Fruit fly (Drosophila melanogaster) whole organism, embryonic: ENCODE results near the gene Ank2.

Source experiments
- Adf1 ChIP-seq: fragments of 200-800 bp; sonication (Bioruptor generic); IDR thresholded peaks from 2 replicates; pipeline ENCODE4 v1.3.6; 2022; ENCODE audit warnings: missing biosample characterization, missing genetic modification characterization
- Atf3 ChIP-seq: fragments of 200-800 bp; sonication (Bioruptor generic); optimal IDR thresholded peaks from 3 replicates; lab custom pipeline; 2016; ENCODE audit warnings: missing biosample characterization, missing genetic modification characterization
- B-H1 ChIP-seq: fragments of 200-800 bp; sonication (Bioruptor generic); IDR thresholded peaks from 3 replicates; pipeline ENCODE4 v1.3.6; 2022; ENCODE audit warnings: missing biosample characterization, missing genetic modification characterization
- CG1024 ChIP-seq: fragments of 200-800 bp; sonication (Bioruptor generic); IDR thresholded peaks from 2 replicates; pipeline ENCODE4 v1.3.6; 2022; ENCODE audit warnings: missing biosample characterization, missing genetic modification characterization
- CG12104 ChIP-seq: fragments of 200-800 bp; sonication (Bioruptor generic); optimal IDR thresholded peaks from 3 replicates; lab custom pipeline; 2016; ENCODE audit warnings: missing biosample characterization, missing genetic modification characterization
- CG12219 ChIP-seq: fragments of 200-800 bp; sonication (Bioruptor generic); optimal IDR thresholded peaks from 3 replicates; lab custom pipeline; 2018; ENCODE audit warnings: missing biosample characterization, mild to moderate bottlenecking, missing genetic modification characterization
- CG14050 ChIP-seq: fragments of 200-800 bp; sonication (Bioruptor generic); IDR thresholded peaks from 3 replicates; pipeline ENCODE4 v1.3.6; 2022; ENCODE audit warnings: missing biosample characterization, missing genetic modification characterization
- CG15696 ChIP-seq: fragments of 200-800 bp; sonication (Bioruptor generic); optimal IDR thresholded peaks from 2 replicates; lab custom pipeline; 2019; ENCODE audit warnings: missing biosample characterization, mild to moderate bottlenecking, missing genetic modification characterization, moderate library complexity
- CG17912 ChIP-seq: fragments of 200-800 bp; sonication (Bioruptor generic); optimal IDR thresholded peaks from 2 replicates; lab custom pipeline; 2018; ENCODE audit warnings: missing biosample characterization, mild to moderate bottlenecking, missing genetic modification characterization
- CG2875 ChIP-seq: fragments of 200-800 bp; sonication (Bioruptor generic); optimal IDR thresholded peaks from 2 replicates; lab custom pipeline; 2017; ENCODE audit warnings: missing biosample characterization, mild to moderate bottlenecking, missing genetic modification characterization, missing genetic modification reagents
- CG34224 ChIP-seq: fragments of 200-800 bp; sonication (Bioruptor generic); IDR thresholded peaks from 3 replicates; pipeline ENCODE4 v1.3.6; 2022; ENCODE audit warnings: missing biosample characterization, missing genetic modification characterization; ENCODE audit not compliant: partially characterized antibody
- CG43689 ChIP-seq: fragments of 200-800 bp; sonication (Bioruptor generic); IDR thresholded peaks from 2 replicates; pipeline ENCODE4 v1.3.6; 2022; ENCODE audit warnings: missing biosample characterization, missing genetic modification characterization
- CG4730 ChIP-seq: fragments of 200-800 bp; sonication (Bioruptor generic); IDR thresholded peaks from 2 replicates; pipeline ENCODE4 v1.3.6; 2022; ENCODE audit warnings: missing biosample characterization, missing genetic modification characterization
- CG4820 ChIP-seq: fragments of 200-800 bp; sonication (Bioruptor generic); optimal IDR thresholded peaks from 3 replicates; lab custom pipeline; 2016; ENCODE audit warnings: missing biosample characterization, missing genetic modification characterization
- CG6683 ChIP-seq: fragments of 200-800 bp; sonication (Bioruptor generic); optimal IDR thresholded peaks from 2 replicates; lab custom pipeline; 2017; ENCODE audit warnings: missing biosample characterization, mild to moderate bottlenecking, missing genetic modification characterization, missing genetic modification reagents
- CG7745 ChIP-seq: fragments of 200-800 bp; sonication (Bioruptor generic); optimal IDR thresholded peaks from 2 replicates; lab custom pipeline; 2018; ENCODE audit warnings: missing biosample characterization, mild to moderate bottlenecking, missing genetic modification characterization, moderate library complexity
- CG7928 ChIP-seq: fragments of 200-800 bp; sonication (Bioruptor generic); optimal IDR thresholded peaks from 2 replicates; lab custom pipeline; 2017; ENCODE audit warnings: missing biosample characterization, mild to moderate bottlenecking, missing genetic modification characterization
- CG8281 ChIP-seq: fragments of 200-800 bp; sonication (Bioruptor generic); optimal IDR thresholded peaks from 2 replicates; lab custom pipeline; 2018; ENCODE audit warnings: missing biosample characterization, mild to moderate bottlenecking, missing genetic modification characterization, moderate library complexity
- CG9797 ChIP-seq: fragments of 200-800 bp; sonication (Bioruptor generic); optimal IDR thresholded peaks from 3 replicates; lab custom pipeline; 2018; ENCODE audit warnings: missing biosample characterization, mild to moderate bottlenecking, missing genetic modification characterization
- Doc2 ChIP-seq: fragments of 200-800 bp; sonication (Bioruptor generic); IDR thresholded peaks from 2 replicates; pipeline ENCODE4 v1.3.6; 2022; ENCODE audit warnings: missing biosample characterization, missing genetic modification characterization
- GATAe ChIP-seq: fragments of 200-800 bp; sonication (Bioruptor generic); conservative IDR thresholded peaks from 2 replicates; pipeline ENCODE4 v1.3.6; 2022; ENCODE audit warnings: missing biosample characterization, missing genetic modification characterization
- Hr51 ChIP-seq, 2 experiments: fragments of 200-800 bp; sonication (Bioruptor generic); optimal IDR thresholded peaks; 2 replicates in 1 of 2; 3 replicates in 1 of 2; lab custom pipeline; 2016 to 2018; ENCODE audit warnings: missing biosample characterization in 2 of 2, missing genetic modification characterization in 2 of 2, mild to moderate bottlenecking in 1 of 2, moderate library complexity in 1 of 2
- Mes4 ChIP-seq: fragments of 200-800 bp; sonication (Bioruptor generic); optimal IDR thresholded peaks from 2 replicates; lab custom pipeline; 2016; ENCODE audit warnings: missing biosample characterization, missing genetic modification characterization
- Nf-YB ChIP-seq: fragments of 200-800 bp; sonication (Bioruptor generic); optimal IDR thresholded peaks from 3 replicates; lab custom pipeline; 2019; ENCODE audit warnings: missing biosample characterization, mild to moderate bottlenecking, missing genetic modification characterization, moderate library complexity
- ab ChIP-seq: fragments of 200-800 bp; sonication (Bioruptor generic); optimal IDR thresholded peaks from 2 replicates; lab custom pipeline; 2016; ENCODE audit warnings: missing biosample characterization, missing genetic modification characterization
- abd-A ChIP-seq: fragments of 200-800 bp; sonication (Bioruptor generic); optimal IDR thresholded peaks from 3 replicates; lab custom pipeline; 2019; ENCODE audit warnings: missing biosample characterization, mild to moderate bottlenecking, missing genetic modification characterization, moderate library complexity
- az2 ChIP-seq: fragments of 200-800 bp; sonication (Bioruptor generic); optimal IDR thresholded peaks from 3 replicates; lab custom pipeline; 2016; ENCODE audit warnings: missing biosample characterization, missing genetic modification characterization
- chif ChIP-seq, 2 experiments: fragments of 200-800 bp; sonication (Bioruptor generic); optimal IDR thresholded peaks; 3 replicates each; lab custom pipeline; 2016; ENCODE audit warnings: missing biosample characterization in 2 of 2, missing genetic modification characterization in 2 of 2
- chinmo ChIP-seq: fragments of 200-800 bp; sonication (Bioruptor generic); IDR thresholded peaks from 4 replicates; pipeline ENCODE4 v1.3.6; 2022; ENCODE audit warnings: missing biosample characterization, missing genetic modification characterization; ENCODE audit not compliant: partially characterized antibody
- chm ChIP-seq: fragments of 200-800 bp; sonication (Bioruptor generic); IDR thresholded peaks from 2 replicates; pipeline ENCODE4 v1.3.6; 2022; ENCODE audit warnings: missing biosample characterization, missing genetic modification characterization
- fd102C ChIP-seq: fragments of 200-800 bp; sonication (Bioruptor generic); optimal IDR thresholded peaks from 2 replicates; lab custom pipeline; 2018; ENCODE audit warnings: missing biosample characterization, mild to moderate bottlenecking, missing genetic modification characterization, moderate library complexity
- gce ChIP-seq: fragments of 200-800 bp; sonication (Bioruptor generic); IDR thresholded peaks from 3 replicates; pipeline ENCODE4 v1.3.6; 2022; ENCODE audit warnings: missing biosample characterization, missing genetic modification characterization
- gsb ChIP-seq: fragments of 200-800 bp; sonication (Bioruptor generic); IDR thresholded peaks from 2 replicates; pipeline ENCODE4 v1.3.6; 2022; ENCODE audit warnings: missing biosample characterization, missing genetic modification characterization
- her ChIP-seq: fragments of 200-800 bp; sonication (Bioruptor generic); optimal IDR thresholded peaks from 2 replicates; lab custom pipeline; 2016; ENCODE audit warnings: missing biosample characterization, missing genetic modification characterization
- hkb ChIP-seq, 2 experiments: fragments of 200-800 bp in 1 of 2; fragments of >200 bp in 1 of 2; sonication (Bioruptor generic) in 1 of 2; IDR thresholded peaks in 1 of 2; optimal IDR thresholded peaks in 1 of 2; 2 replicates each; pipeline versions ENCODE4 v1.3.6 to Lab custom; 2017 to 2022; ENCODE audit warnings: missing biosample characterization in 1 of 2, missing genetic modification characterization in 1 of 2
- oc ChIP-seq: fragments of 200-800 bp; sonication (Bioruptor generic); optimal IDR thresholded peaks from 2 replicates; lab custom pipeline; 2018; ENCODE audit warnings: missing biosample characterization, mild to moderate bottlenecking, missing genetic modification characterization, moderate library complexity
- pho ChIP-seq: fragments of 200-800 bp; sonication (Bioruptor generic); optimal IDR thresholded peaks from 2 replicates; lab custom pipeline; 2016; ENCODE audit warnings: missing biosample characterization, missing genetic modification characterization
- salm ChIP-seq: fragments of 200-800 bp; sonication (Bioruptor generic); optimal IDR thresholded peaks from 2 replicates; lab custom pipeline; 2018; ENCODE audit warnings: missing biosample characterization, mild to moderate bottlenecking, missing genetic modification characterization
- sd ChIP-seq: fragments of 200-800 bp; sonication (Bioruptor generic); optimal IDR thresholded peaks from 3 replicates; lab custom pipeline; 2018; ENCODE audit warnings: missing biosample characterization, mild to moderate bottlenecking, missing genetic modification characterization, moderate library complexity
- sens ChIP-seq: fragments of 200-800 bp; sonication (Bioruptor generic); peaks from one replicate; lab custom pipeline; 2016; ENCODE audit warnings: missing biosample characterization, missing genetic modification characterization
- sima ChIP-seq: fragments of 200-800 bp; sonication (Bioruptor generic); optimal IDR thresholded peaks from 2 replicates; lab custom pipeline; 2016; ENCODE audit warnings: missing biosample characterization, missing genetic modification characterization
- sisA ChIP-seq: fragments of 200-800 bp; sonication (Bioruptor generic); IDR thresholded peaks from 2 replicates; pipeline ENCODE4 v1.3.6; 2022; ENCODE audit warnings: missing biosample characterization, missing genetic modification characterization
- stwl ChIP-seq: fragments of 200-800 bp; sonication (Bioruptor generic); optimal IDR thresholded peaks from 3 replicates; lab custom pipeline; 2018; ENCODE audit warnings: missing biosample characterization, mild to moderate bottlenecking, missing genetic modification characterization, moderate library complexity
- tap ChIP-seq: fragments of 200-800 bp; optimal IDR thresholded peaks from 3 replicates; lab custom pipeline; 2019; ENCODE audit warnings: missing biosample characterization, mild to moderate bottlenecking, missing genetic modification characterization, moderate library complexity
- trem ChIP-seq: fragments of 200-800 bp; optimal IDR thresholded peaks from 3 replicates; lab custom pipeline; 2019; ENCODE audit warnings: missing biosample characterization, mild to moderate bottlenecking, missing genetic modification characterization, moderate library complexity
- trh ChIP-seq: fragments of 200-800 bp; sonication (Bioruptor generic); optimal IDR thresholded peaks from 2 replicates; lab custom pipeline; 2016; ENCODE audit warnings: missing biosample characterization, missing genetic modification characterization
- ttk ChIP-seq: fragments of 200-800 bp; sonication (Bioruptor generic); IDR thresholded peaks from 2 replicates; pipeline ENCODE4 v2.1.2; 2022; ENCODE audit warnings: missing biosample characterization, missing genetic modification characterization
- tup ChIP-seq: fragments of 200-800 bp; sonication (Bioruptor generic); optimal IDR thresholded peaks from 2 replicates; lab custom pipeline; 2016; ENCODE audit warnings: missing biosample characterization, mild to moderate bottlenecking, missing genetic modification characterization, moderate library complexity
- vvl ChIP-seq: fragments of 200-800 bp; sonication (Bioruptor generic); IDR thresholded peaks from 2 replicates; pipeline ENCODE4 v1.3.6; 2022; ENCODE audit warnings: missing biosample characterization, missing genetic modification characterization
- zen ChIP-seq: fragments of 200-800 bp; sonication (Bioruptor generic); optimal IDR thresholded peaks from 3 replicates; lab custom pipeline; 2018; ENCODE audit warnings: missing biosample characterization, mild to moderate bottlenecking, missing genetic modification characterization, moderate library complexity
- zen2 ChIP-seq: fragments of 200-800 bp; sonication (Bioruptor generic); IDR thresholded peaks from 3 replicates; pipeline ENCODE4 v1.3.6; 2022; ENCODE audit warnings: missing biosample characterization, missing genetic modification characterization; ENCODE audit not compliant: partially characterized antibody

Gene Ank2

DNA sequence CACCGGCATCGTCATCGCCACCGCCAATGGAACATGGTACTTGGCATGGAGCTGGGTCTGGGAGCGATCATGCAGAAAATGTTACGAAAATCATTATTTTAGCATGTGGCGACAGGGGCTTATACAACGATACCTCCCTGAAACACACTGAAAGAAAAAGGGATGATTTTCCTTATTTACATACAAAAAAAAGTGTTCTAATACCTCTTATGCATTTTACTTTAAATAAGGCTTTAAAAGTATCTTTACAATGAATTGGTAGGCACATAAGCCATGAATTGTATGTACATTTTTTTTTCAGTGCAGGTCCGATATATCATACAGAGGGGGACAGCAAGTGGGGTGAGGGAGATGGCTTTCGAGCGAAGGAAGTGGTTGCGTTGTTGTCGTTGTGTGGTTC, 104.0 kb downstream of the Ank2 start (continued):
- peak; percentile 88 for TF ChIP-seq sens
- peak; percentile 32; the same call in 1 of the 3 replicates for TF ChIP-seq gce (GFP tag; lab: Robert Waterston, UW)
- TF ChIP-seq Hr51 (GFP tag; optimal IDR thresholded peaks at IDR 0.05; lab: Kevin White, UChicago) = peak in 1 of 2 experiments; percentile 51
- TF ChIP-seq chinmo = no peak
- TF ChIP-seq Nf-YB (GFP tag; lab: Kevin White, UChicago) = no peak
- TF ChIP-seq trem (tag; lab: Kevin White, UChicago) = no peak
- TF ChIP-seq CG6683 (GFP tag; lab: Kevin White, UChicago) = no peak
- no peak for TF ChIP-seq CG12104 (GFP tag; lab: Kevin White, UChicago)
- TF ChIP-seq trh = no peak
- TF ChIP-seq GATAe (GFP tag; lab: Robert Waterston, UW) = no peak
- TF ChIP-seq ab = no peak
- TF ChIP-seq sd (tag; lab: Kevin White, UChicago) = no peak
- TF ChIP-seq stwl (tag; lab: Kevin White, UChicago) = no peak
- TF ChIP-seq CG9797 = no peak
- TF ChIP-seq CG17912 (GFP tag; lab: Kevin White, UChicago) = no peak
- peak; percentile 42; the same call in 1 of the 2 replicates for TF ChIP-seq ttk (GFP tag; lab: Robert Waterston, UW)
- no peak for TF ChIP-seq CG43689 (GFP tag; lab: Robert Waterston, UW)
- TF ChIP-seq gsb (GFP tag; lab: Robert Waterston, UW) = no peak
- no peak for TF ChIP-seq fd102C (GFP tag; lab: Kevin White, UChicago)
- no peak for TF ChIP-seq CG8281
- no peak for TF ChIP-seq CG7745 (tag; lab: Kevin White, UChicago)
- TF ChIP-seq CG15696 = peak; percentile 30
- TF ChIP-seq az2 (GFP tag; lab: Kevin White, UChicago) = peak; percentile 53
- no peak for TF ChIP-seq CG4730 (GFP tag; lab: Robert Waterston, UW)
- TF ChIP-seq oc (tag; lab: Kevin White, UChicago) = peak; percentile 13
- no peak for TF ChIP-seq CG34224 (GFP tag; lab: Robert Waterston, UW)
- TF ChIP-seq CG2875 (GFP tag; lab: Kevin White, UChicago) = no peak
- no peak for TF ChIP-seq CG7928 (GFP tag; lab: Kevin White, UChicago)
- TF ChIP-seq CG14050 (GFP tag; lab: Robert Waterston, UW) = 0 out of 3 replicates have a peak, but pooled peaks have one; percentile 29
- no peak for TF ChIP-seq CG1024
- peak; percentile 17 for TF ChIP-seq CG12219
- no peak for TF ChIP-seq Adf1 (GFP tag; lab: Robert Waterston, UW)
- no peak for TF ChIP-seq zen (tag; lab: Kevin White, UChicago)
- TF ChIP-seq tap (tag; lab: Kevin White, UChicago) = peak; percentile 54
- no peak for TF ChIP-seq B-H1 (GFP tag; lab: Robert Waterston, UW)
- no peak for TF ChIP-seq Atf3 (GFP tag; lab: Kevin White, UChicago)
- TF ChIP-seq her (GFP tag; lab: Kevin White, UChicago) = no peak
- TF ChIP-seq CG4820 (GFP tag; lab: Kevin White, UChicago) = peak; percentile 44
- 0 out of 2 replicates have a peak, but pooled peaks have one; percentile 37 for TF ChIP-seq vvl (GFP tag; lab: Robert Waterston, UW)
- peak; percentile 30 to 46 for TF ChIP-seq chif (GFP tag; optimal IDR thresholded peaks at IDR 0.05; lab: Kevin White, UChicago)
- TF ChIP-seq sima (GFP tag; lab: Kevin White, UChicago) = no peak
- peak; percentile 51; the same call in 1 of the 2 replicates for TF ChIP-seq sisA (GFP tag; lab: Robert Waterston, UW)
- TF ChIP-seq zen2 (GFP tag; lab: Robert Waterston, UW) = no peak
- no peak for TF ChIP-seq Doc2 (GFP tag; lab: Robert Waterston, UW)
- no peak for TF ChIP-seq pho
- no peak for TF ChIP-seq abd-A (tag; lab: Kevin White, UChicago)
- no peak for TF ChIP-seq tup
- TF ChIP-seq Mes4 = no peak
- TF ChIP-seq salm (tag; lab: Kevin White, UChicago) = no peak
- no peak for TF ChIP-seq hkb (optimal IDR thresholded peaks at IDR 0.05; lab: Kevin White, UChicago)
- 0 out of 2 replicates have a peak, but pooled peaks have one; percentile 24 for TF ChIP-seq hkb (GFP tag; IDR thresholded peaks at IDR 0.05; lab: Robert Waterston, UW)
- no peak for TF ChIP-seq chm (GFP tag; lab: Robert Waterston, UW)
